Worm (Caenorhabditis elegans) whole organism, L2 larva: ENCODE results near the gene F56C3.10.

Experiments
- R02D3.7 ChIP-seq: fragments of 150-350 bp; optimal IDR thresholded peaks from 2 replicates; lab custom pipeline; 2014; ENCODE audit warnings: missing biosample characterization, missing genetic modification characterization
- ZK546.5 ChIP-seq: sonication (generic microtip); optimal IDR thresholded peaks from 2 replicates; lab custom pipeline; 2017; ENCODE audit warnings: missing biosample characterization, missing genetic modification characterization
- ama-1 ChIP-seq: fragments of 150-350 bp; optimal IDR thresholded peaks from 2 replicates; lab custom pipeline; 2018; ENCODE audit warnings: inconsistent platforms
- blmp-1 ChIP-seq: sonication (generic microtip); optimal IDR thresholded peaks from 2 replicates; lab custom pipeline; 2017; ENCODE audit warnings: missing genetic modification characterization, mild to moderate bottlenecking, missing compliant biosample characterization, antibody characterized with exemption, moderate library complexity; ENCODE audit not compliant: insufficient read depth
- ceh-82 ChIP-seq: fragments of 150-350 bp; optimal IDR thresholded peaks from 2 replicates; lab custom pipeline; 2014; ENCODE audit warnings: missing biosample characterization, missing genetic modification characterization
- lin-11 ChIP-seq: fragments of 150-350 bp; sonication (generic microtip); optimal IDR thresholded peaks from 2 replicates; lab custom pipeline; 2014; ENCODE audit warnings: missing biosample characterization, missing genetic modification characterization, inconsistent platforms, mixed read lengths
- lin-39 ChIP-seq: fragments of 150-350 bp; optimal IDR thresholded peaks from 2 replicates; lab custom pipeline; 2014; ENCODE audit warnings: missing biosample characterization, missing genetic modification reagents, missing genetic modification characterization
- nhr-11 ChIP-seq: fragments of 150-350 bp; optimal IDR thresholded peaks from 2 replicates; lab custom pipeline; 2014; ENCODE audit warnings: missing biosample characterization, missing genetic modification characterization
- nhr-12 ChIP-seq: fragments of 150-350 bp; optimal IDR thresholded peaks from 2 replicates; lab custom pipeline; 2014; ENCODE audit warnings: missing biosample characterization, missing genetic modification characterization
- nhr-129 ChIP-seq: fragments of 150-350 bp; optimal IDR thresholded peaks from 2 replicates; lab custom pipeline; 2014; ENCODE audit warnings: missing biosample characterization, missing genetic modification characterization
- snpc-4 ChIP-seq: fragments of 150-350 bp; optimal IDR thresholded peaks from 2 replicates; lab custom pipeline; 2014; ENCODE audit warnings: missing biosample characterization, missing genetic modification characterization
- unc-39 ChIP-seq: fragments of 150-350 bp; optimal IDR thresholded peaks from 2 replicates; lab custom pipeline; 2014; ENCODE audit warnings: missing biosample characterization, missing genetic modification characterization
- unc-62 ChIP-seq: fragments of 150-350 bp; optimal IDR thresholded peaks from 2 replicates; lab custom pipeline; 2014; ENCODE audit warnings: missing biosample characterization, missing genetic modification reagents, missing genetic modification characterization

- no peak for TF ChIP-seq nhr-129 (tag; lab: Kevin White, UChicago)
- no peak for TF ChIP-seq unc-39 (tag; lab: Kevin White, UChicago)
- no peak for TF ChIP-seq snpc-4
- no peak for TF ChIP-seq blmp-1 (tag; lab: Kevin White, UChicago)
- no peak for TF ChIP-seq nhr-11 (tag; lab: Kevin White, UChicago)
- TF ChIP-seq unc-62 (GFP tag; lab: Kevin White, UChicago): no peak
- TF ChIP-seq nhr-12 (tag; lab: Kevin White, UChicago): no peak
- TF ChIP-seq ceh-82 (tag; lab: Kevin White, UChicago): no peak
- TF ChIP-seq R02D3.7 (tag; lab: Kevin White, UChicago): no peak
- TF ChIP-seq ama-1 (lab: Kevin White, UChicago): no peak
- TF ChIP-seq lin-11: no peak
- TF ChIP-seq ZK546.5 (tag; lab: Kevin White, UChicago): no peak
- TF ChIP-seq lin-39 (tag; lab: Kevin White, UChicago): no peak
These were observed 5.5 kb upstream of the F56C3.10 start, which contains the start of gene F56C3.1 for ce11 chrX:1386893-1387367.
